Worm (Caenorhabditis elegans): Measurements from ENCODE around the gene tab-1.

- TF ChIP-seq ceh-2 (tag; optimal IDR thresholded peaks at IDR 0.05): no peak
- TF ChIP-seq syd-9 (tag; optimal IDR thresholded peaks at IDR 0.05): no peak
- TF ChIP-seq ceh-9 (tag; optimal IDR thresholded peaks at IDR 0.05): no peak
- no peak for TF ChIP-seq nfya-1 (tag; optimal IDR thresholded peaks at IDR 0.05)
- TF ChIP-seq che-1 (tag; optimal IDR thresholded peaks at IDR 0.05): no peak
- no peak for TF ChIP-seq ama-1 (optimal IDR thresholded peaks at IDR 0.05)
- no peak for TF ChIP-seq elt-4 (tag; optimal IDR thresholded peaks at IDR 0.05)
- TF ChIP-seq pax-1 (tag; optimal IDR thresholded peaks at IDR 0.05): no peak
- TF ChIP-seq pha-4 (tag; optimal IDR thresholded peaks at IDR 0.05): no peak
- TF ChIP-seq nhr-232 (tag; optimal IDR thresholded peaks at IDR 0.05): no peak
- TF ChIP-seq C38D4.7 (GFP tag; optimal IDR thresholded peaks at IDR 0.05): no peak
Measured at ce11 chrII:6756232-6756631, 46.9 kb upstream of the tab-1 start, which contains the start of gene F41G3.3.

Measured in whole organism, late embryonic.